Fruit fly (Drosophila melanogaster) whole organism, adult: ENCODE measurements around the gene Cpr76Bb.

Source experiments
- CG12768 ChIP-seq: fragments of 200-800 bp; sonication (Bioruptor generic); optimal IDR thresholded peaks from 2 replicates; lab custom pipeline; 2017; ENCODE audit warnings: missing biosample characterization, missing genetic modification characterization, mild to moderate bottlenecking, moderate library complexity, missing genetic modification reagents
- kay ChIP-seq: fragments of 200-800 bp; sonication (Bioruptor generic); peaks from one replicate; lab custom pipeline; 2016; ENCODE audit warnings: missing biosample characterization, missing genetic modification characterization, borderline replicate concordance
- toe ChIP-seq: fragments of 200-800 bp; sonication (Bioruptor generic); optimal IDR thresholded peaks from 2 replicates; lab custom pipeline; 2016; ENCODE audit warnings: missing biosample characterization, missing genetic modification characterization

DNA sequence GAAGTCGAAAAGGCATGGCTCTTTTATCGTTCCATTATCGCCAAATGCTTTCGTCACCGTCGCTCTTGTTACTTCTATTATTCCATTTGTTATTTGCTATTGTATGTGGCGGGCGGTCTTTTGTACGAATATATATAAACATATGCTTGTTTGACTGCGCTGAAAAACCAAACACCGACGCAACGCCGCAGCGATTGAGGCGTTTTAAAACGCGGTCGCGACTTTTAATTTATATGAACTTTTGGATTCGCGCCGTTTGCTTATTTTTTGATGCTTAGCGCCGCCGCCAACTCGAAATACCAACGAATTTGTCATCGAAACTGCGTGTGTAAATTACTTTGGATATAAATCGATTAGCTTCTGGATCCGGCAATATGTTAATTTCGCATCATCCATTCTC lies 22.3 kb upstream of the Cpr76Bb start:
- TF ChIP-seq kay, result no peak
- no peak for TF ChIP-seq toe (GFP tag; lab: Kevin White, UChicago)
- TF ChIP-seq CG12768 (GFP tag; lab: Kevin White, UChicago), result no peak
